Worm (Caenorhabditis elegans): ENCODE data around the gene rps-9.
"Not testable (repeated sequence)": the region's sequence is repeated elsewhere in the genome, so short reads cannot be mapped to it uniquely, and the experiment has no call there.

The rps-9 gene

ce11 chrII:11121800-11122199 is 4.4 kb downstream of the rps-9 start, which contains the start of gene W10C6.2:
Gene W10C6.2 (minus strand): TSS chrII:11121900.
- not testable (repeated sequence) for TF ChIP-seq hmg-4 (GFP tag; optimal IDR thresholded peaks at IDR 0.05); ceh-36 (tag; optimal IDR thresholded peaks at IDR 0.05); F13C5.2 (tag; optimal IDR thresholded peaks at IDR 0.05)

DNA sequence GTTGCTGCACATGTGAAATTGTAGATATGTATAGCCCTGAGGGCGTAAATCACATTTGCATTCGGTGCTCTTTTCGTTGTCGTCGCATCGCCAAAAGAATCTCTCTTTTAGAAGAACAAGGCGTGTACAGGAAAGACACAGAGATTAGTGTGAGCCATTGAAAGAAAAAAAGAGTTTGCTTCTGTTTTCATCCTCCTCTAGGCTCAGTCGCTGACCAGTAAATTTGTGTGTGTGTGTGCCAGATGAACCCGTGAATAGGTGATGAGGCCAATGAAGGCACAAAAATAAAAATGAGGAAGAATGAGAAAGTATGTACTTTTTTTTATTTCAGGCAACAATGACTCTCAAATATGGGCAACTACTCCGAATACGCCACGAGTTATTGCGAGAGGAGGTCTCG is 13.7 kb downstream of the rps-9 start, which contains the start of gene mat-2:
Gene mat-2, plus strand, starts transcription at position 301 of the 400 bp plus-strand sequence.
- TF ChIP-seq B0310.2 (tag; optimal IDR thresholded peaks at IDR 0.05): no peak
- TF ChIP-seq flt-1 (GFP tag; IDR thresholded peaks at IDR 0.05): no peak
- no peak for TF ChIP-seq ama-1 (optimal IDR thresholded peaks at IDR 0.05)

ce11 chrII:11111107-11111506 is 15.1 kb downstream of the rps-9 start, which contains the start of gene glb-4:
Gene glb-4 (minus strand): TSS chrII:11111207.
- no peak for TF ChIP-seq B0310.2 (tag; optimal IDR thresholded peaks at IDR 0.05)
- TF ChIP-seq hnd-1 (tag; optimal IDR thresholded peaks at IDR 0.05): no peak
- TF ChIP-seq pes-1 (GFP tag; IDR thresholded peaks at IDR 0.05): no peak
- TF ChIP-seq hmbx-1 (tag; optimal IDR thresholded peaks at IDR 0.05): no peak
- TF ChIP-seq tbx-11 (GFP tag; IDR thresholded peaks at IDR 0.05): no peak
- no peak for TF ChIP-seq flt-1 (GFP tag; IDR thresholded peaks at IDR 0.05)
- TF ChIP-seq tbx-37 (GFP tag; conservative IDR thresholded peaks at IDR 0.05): no peak
- no peak for TF ChIP-seq sea-1 (GFP tag; conservative IDR thresholded peaks at IDR 0.05)
- TF ChIP-seq tra-4 (tag; optimal IDR thresholded peaks at IDR 0.05): no peak

DNA sequence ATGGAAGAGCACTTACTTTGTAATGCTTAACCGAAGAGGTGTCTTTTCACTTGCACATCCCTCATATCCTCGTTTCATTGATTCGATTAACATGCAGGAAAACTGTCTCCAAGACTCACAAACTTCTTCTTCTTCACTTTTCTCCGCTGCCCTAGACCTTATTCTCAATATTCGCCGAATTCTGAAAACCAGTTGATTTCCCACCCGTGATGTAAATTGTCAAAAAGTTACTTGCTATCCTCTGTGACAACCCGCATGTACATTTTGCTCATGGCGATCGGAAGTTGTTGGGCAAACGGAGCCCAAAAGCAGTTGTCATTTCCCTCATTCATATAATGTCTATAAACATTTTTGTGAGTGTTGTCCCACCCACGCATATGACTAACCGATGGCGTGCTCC is 15.7 kb downstream of the rps-9 start:
- TF ChIP-seq sea-1 (GFP tag; conservative IDR thresholded peaks at IDR 0.05) (no peak), tra-4 (tag; optimal IDR thresholded peaks at IDR 0.05) (no peak), pes-1 (GFP tag; IDR thresholded peaks at IDR 0.05) (no peak)

ce11 chrII:11107828-11108227 is 18.3 kb downstream of the rps-9 start, which contains the start of gene apc-17:
Gene apc-17 (plus strand): TSS chrII:11108128.
- TF ChIP-seq ceh-13 (GFP tag; optimal IDR thresholded peaks at IDR 0.05): no peak
- no peak for TF ChIP-seq B0310.2 (tag; optimal IDR thresholded peaks at IDR 0.05)
- TF ChIP-seq aly-1 (tag; optimal IDR thresholded peaks at IDR 0.05): no peak
- no peak for TF ChIP-seq pes-1 (GFP tag; IDR thresholded peaks at IDR 0.05)
- TF ChIP-seq tbx-37 (GFP tag; conservative IDR thresholded peaks at IDR 0.05): no peak
- TF ChIP-seq tra-4 (tag; optimal IDR thresholded peaks at IDR 0.05): no peak
- no peak for TF ChIP-seq scrt-1 (GFP tag; IDR thresholded peaks at IDR 0.05)
- no peak for TF ChIP-seq hnd-1 (tag; optimal IDR thresholded peaks at IDR 0.05)
- no peak for TF ChIP-seq tbx-11 (GFP tag; IDR thresholded peaks at IDR 0.05)
- TF ChIP-seq hmbx-1 (tag; optimal IDR thresholded peaks at IDR 0.05): no peak
- no peak for TF ChIP-seq ets-7 (tag; optimal IDR thresholded peaks at IDR 0.05)

DNA sequence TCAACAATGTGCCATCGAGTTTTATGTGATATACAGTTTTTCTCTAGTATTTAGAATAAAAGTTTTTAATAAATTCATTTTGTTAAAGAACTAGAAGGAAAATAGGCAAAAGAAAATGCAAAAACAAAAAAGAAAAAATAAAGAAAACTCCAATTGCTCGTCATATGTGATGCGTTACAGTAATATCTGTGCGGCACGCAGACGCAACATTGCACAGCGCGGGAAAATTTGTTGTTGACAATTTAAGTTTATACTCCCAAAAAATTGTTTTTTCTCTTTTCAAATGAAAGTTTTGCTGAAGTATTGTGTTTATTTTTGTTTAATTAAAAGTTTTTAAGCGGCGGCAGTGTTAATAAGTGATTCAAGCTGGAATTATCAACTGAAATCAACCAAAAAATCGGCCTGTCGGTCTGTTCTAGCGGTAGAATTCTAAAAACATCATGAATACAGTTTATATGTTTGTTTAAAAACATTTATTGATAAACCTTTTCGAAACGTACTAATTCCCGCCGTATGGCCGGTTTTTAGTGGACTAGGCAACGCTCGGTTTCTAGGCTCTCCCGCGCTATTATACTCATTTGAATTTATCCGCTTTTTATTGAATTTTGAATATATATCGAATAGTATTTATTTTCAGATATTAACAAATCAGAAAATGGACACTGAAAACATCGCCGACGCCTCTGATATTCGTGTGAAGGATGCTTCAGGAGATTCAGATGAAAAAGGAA is 20.0 kb downstream of the rps-9 start, which contains the start of gene nasp-1:
Gene nasp-1, plus strand, starts transcription at position 632 of the 731 bp plus-strand sequence.
- no peak for TF ChIP-seq hmbx-1 (tag; optimal IDR thresholded peaks at IDR 0.05)
- TF ChIP-seq flt-1 (GFP tag; IDR thresholded peaks at IDR 0.05): no peak
- no peak for TF ChIP-seq scrt-1 (GFP tag; IDR thresholded peaks at IDR 0.05)
- no peak for TF ChIP-seq B0310.2 (tag; optimal IDR thresholded peaks at IDR 0.05)
- TF ChIP-seq tbx-37 (GFP tag; conservative IDR thresholded peaks at IDR 0.05): no peak
- TF ChIP-seq tbx-11 (GFP tag; IDR thresholded peaks at IDR 0.05): no peak
- TF ChIP-seq hmg-4 (GFP tag; optimal IDR thresholded peaks at IDR 0.05): no peak
- no peak for TF ChIP-seq sea-1 (GFP tag; conservative IDR thresholded peaks at IDR 0.05)
- TF ChIP-seq pes-1 (GFP tag; IDR thresholded peaks at IDR 0.05): no peak
- TF ChIP-seq aly-1 (tag; optimal IDR thresholded peaks at IDR 0.05): no peak
- TF ChIP-seq F13C5.2 (tag; optimal IDR thresholded peaks at IDR 0.05): no peak
- no peak for TF ChIP-seq ceh-36 (tag; optimal IDR thresholded peaks at IDR 0.05)
- no peak for TF ChIP-seq ets-7 (tag; optimal IDR thresholded peaks at IDR 0.05)
- TF ChIP-seq hnd-1 (tag; optimal IDR thresholded peaks at IDR 0.05): no peak
- TF ChIP-seq ama-1 (optimal IDR thresholded peaks at IDR 0.05): no peak
- TF ChIP-seq tra-4 (tag; optimal IDR thresholded peaks at IDR 0.05): no peak
- no peak for TF ChIP-seq ceh-13 (GFP tag; optimal IDR thresholded peaks at IDR 0.05)

DNA sequence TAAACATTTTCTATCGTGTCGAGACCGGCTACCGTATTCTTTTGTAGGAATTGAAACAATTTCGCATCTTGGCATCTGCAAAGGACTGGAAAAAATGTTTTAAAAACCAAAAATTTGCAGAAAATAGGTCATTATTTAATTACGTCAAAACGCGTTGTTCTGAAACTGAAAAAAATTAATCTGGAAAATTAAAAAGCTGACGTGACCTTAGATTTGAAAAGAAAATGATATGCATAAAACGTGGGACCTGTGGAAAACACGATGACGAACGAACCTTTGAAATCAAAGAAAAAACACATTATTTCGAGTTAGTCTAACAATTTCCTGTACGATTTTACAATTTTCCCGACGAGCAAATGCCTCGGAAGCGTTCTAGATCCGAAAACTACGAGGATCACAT is 22.0 kb downstream of the rps-9 start, which contains the start of gene C09H10.9:
Gene C09H10.9, plus strand, starts transcription at position 301 of the 400 bp plus-strand sequence.
- TF ChIP-seq flt-1 (GFP tag; IDR thresholded peaks at IDR 0.05): no peak
- TF ChIP-seq tbx-37 (GFP tag; conservative IDR thresholded peaks at IDR 0.05): no peak

DNA sequence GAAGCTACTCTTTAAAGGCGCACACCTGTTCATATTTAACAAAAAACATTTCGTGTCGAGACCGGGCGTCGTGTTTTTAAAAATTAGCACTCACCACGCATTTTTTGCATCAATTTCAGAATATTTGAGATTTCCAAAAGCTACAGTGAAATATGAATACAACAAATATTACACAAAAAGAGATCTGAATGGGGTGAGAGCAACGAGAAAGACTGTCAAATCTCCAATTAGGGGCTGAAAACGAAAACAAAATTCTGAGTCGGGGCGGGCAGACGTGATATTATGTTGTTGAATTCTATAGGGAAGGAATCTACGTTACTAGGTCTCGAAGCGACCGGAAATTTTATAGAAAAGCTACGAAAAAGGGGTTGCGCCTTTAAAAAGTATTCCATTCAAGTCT is 22.5 kb downstream of the rps-9 start, which contains the start of gene C09H10.5:
Gene C09H10.5, minus strand, starts transcription at position 101 of the 400 bp plus-strand sequence.
- TF ChIP-seq pes-1 (GFP tag; IDR thresholded peaks at IDR 0.05) (no peak), ets-7 (tag; optimal IDR thresholded peaks at IDR 0.05) (no peak), hnd-1 (tag; optimal IDR thresholded peaks at IDR 0.05) (no peak), tbx-37 (GFP tag; conservative IDR thresholded peaks at IDR 0.05) (no peak), aly-1 (tag; optimal IDR thresholded peaks at IDR 0.05) (no peak), scrt-1 (GFP tag; IDR thresholded peaks at IDR 0.05) (no peak), flt-1 (GFP tag; IDR thresholded peaks at IDR 0.05) (no peak), ceh-36 (tag; optimal IDR thresholded peaks at IDR 0.05) (no peak), hmg-4 (GFP tag; optimal IDR thresholded peaks at IDR 0.05) (no peak), ama-1 (optimal IDR thresholded peaks at IDR 0.05) (no peak)
